Fruit fly (Drosophila melanogaster) Kc167 (cell line): ENCODE measurements around the gene CG5326.

Experiments used
- Myc ChIP-seq: fragments of >200 bp; optimal IDR thresholded peaks from 2 replicates; lab custom pipeline; 2017; ENCODE audit warnings: missing external identifiers
- Sin3A ChIP-seq: fragments of >200 bp; optimal IDR thresholded peaks from 2 replicates; lab custom pipeline; 2018; ENCODE audit warnings: missing external identifiers
- psq ChIP-seq: fragments of >200 bp; optimal IDR thresholded peaks from 2 replicates; lab custom pipeline; 2017; ENCODE audit warnings: missing external identifiers
- ttk ChIP-seq: sonication (Bioruptor generic); optimal IDR thresholded peaks from 2 replicates; lab custom pipeline; 2017; ENCODE audit warnings: missing external identifiers

dm6 chr3R:22518285-22518684 is 21.4 kb downstream of the CG5326 start:
- no peak for TF ChIP-seq Myc
- TF ChIP-seq psq (lab: Kevin White, UChicago), result no peak
- TF ChIP-seq ttk (lab: Kevin White, UChicago), result no peak
- TF ChIP-seq Sin3A (lab: Kevin White, UChicago), result no peak
